Fruit fly (Drosophila melanogaster) whole organism, embryonic: Measurements from ENCODE around the gene CecB.
A peak's percentile ranks its signal among the peaks of the same experiment; 100 is the strongest.

Source experiments
- B-H2 ChIP-seq: fragments of 200-800 bp; sonication (Bioruptor generic); optimal IDR thresholded peaks from 2 replicates; lab custom pipeline; 2018; ENCODE audit warnings: missing biosample characterization, mild to moderate bottlenecking, missing genetic modification characterization
- CG10654 ChIP-seq: fragments of 200-800 bp; sonication (Bioruptor generic); optimal IDR thresholded peaks from 2 replicates; lab custom pipeline; 2016; ENCODE audit warnings: missing biosample characterization, missing genetic modification characterization
- CG10979 ChIP-seq: fragments of 200-800 bp; sonication (Bioruptor generic); optimal IDR thresholded peaks from 2 replicates; lab custom pipeline; 2018; ENCODE audit warnings: missing biosample characterization, mild to moderate bottlenecking, missing genetic modification characterization, moderate library complexity
- CG11696 ChIP-seq: fragments of 200-800 bp; sonication (Bioruptor generic); IDR thresholded peaks from 2 replicates; pipeline ENCODE4 v1.3.6; 2022; ENCODE audit warnings: missing biosample characterization, missing genetic modification characterization
- CG12659 ChIP-seq: fragments of 200-800 bp; sonication (Bioruptor generic); optimal IDR thresholded peaks from 3 replicates; lab custom pipeline; 2017; ENCODE audit warnings: mild to moderate bottlenecking, missing biosample characterization, missing genetic modification reagents, missing genetic modification characterization
- CG14014 ChIP-seq: fragments of 200-800 bp; sonication (Bioruptor generic); IDR thresholded peaks from 2 replicates; pipeline ENCODE4 v1.3.6; 2022; ENCODE audit warnings: missing biosample characterization, missing genetic modification characterization
- CG15011 ChIP-seq: fragments of 200-800 bp; sonication (Bioruptor generic); optimal IDR thresholded peaks from 3 replicates; lab custom pipeline; 2018; ENCODE audit warnings: missing biosample characterization, mild to moderate bottlenecking, missing genetic modification characterization
- CG15514 ChIP-seq: fragments of 200-800 bp; sonication (Bioruptor generic); optimal IDR thresholded peaks from 3 replicates; lab custom pipeline; 2017; ENCODE audit warnings: missing biosample characterization, missing genetic modification characterization, mild to moderate bottlenecking, moderate library complexity, missing genetic modification reagents
- CG17385 ChIP-seq: fragments of 200-800 bp; sonication (Bioruptor generic); optimal IDR thresholded peaks from 3 replicates; lab custom pipeline; 2018; ENCODE audit warnings: missing biosample characterization, mild to moderate bottlenecking, missing genetic modification characterization
- CG18619 ChIP-seq: fragments of 200-800 bp; sonication (Bioruptor generic); optimal IDR thresholded peaks from 3 replicates; lab custom pipeline; 2017; ENCODE audit warnings: missing biosample characterization, mild to moderate bottlenecking, missing genetic modification characterization
- CG8359 ChIP-seq: fragments of 200-800 bp; sonication (Bioruptor generic); optimal IDR thresholded peaks from 2 replicates; lab custom pipeline; 2017; ENCODE audit warnings: missing biosample characterization, mild to moderate bottlenecking, missing genetic modification characterization, borderline replicate concordance
- D19B ChIP-seq: fragments of 200-800 bp; sonication (Bioruptor generic); optimal IDR thresholded peaks from 2 replicates; lab custom pipeline; 2017; ENCODE audit warnings: missing biosample characterization, mild to moderate bottlenecking, missing genetic modification characterization
- Deaf1 ChIP-seq: fragments of 200-800 bp; optimal IDR thresholded peaks from 3 replicates; lab custom pipeline; 2019; ENCODE audit warnings: missing biosample characterization, mild to moderate bottlenecking, missing genetic modification characterization, moderate library complexity
- Dref ChIP-seq: fragments of 200-800 bp; sonication (Bioruptor generic); IDR thresholded peaks from 2 replicates; pipeline ENCODE4 v1.3.6; 2022; ENCODE audit warnings: missing biosample characterization, missing genetic modification characterization
- E2f1 ChIP-seq: fragments of 200-800 bp; sonication (Bioruptor generic); IDR thresholded peaks from 2 replicates; pipeline ENCODE4 v1.3.6; 2022; ENCODE audit warnings: missing biosample characterization, missing genetic modification characterization
- Fer1 ChIP-seq: fragments of 200-800 bp; sonication (Bioruptor generic); optimal IDR thresholded peaks from 2 replicates; lab custom pipeline; 2017; ENCODE audit warnings: missing biosample characterization, mild to moderate bottlenecking, missing genetic modification characterization
- Lpt ChIP-seq: fragments of >200 bp; optimal IDR thresholded peaks from 2 replicates; lab custom pipeline; 2018; ENCODE audit warnings: missing biosample characterization, missing genetic modification characterization
- MESR4 ChIP-seq: fragments of 200-800 bp; sonication (Bioruptor generic); optimal IDR thresholded peaks from 2 replicates; lab custom pipeline; 2018; ENCODE audit warnings: missing biosample characterization, mild to moderate bottlenecking, missing genetic modification characterization, moderate library complexity
- Max ChIP-seq: fragments of 200-800 bp; sonication (Bioruptor generic); optimal IDR thresholded peaks from 2 replicates; lab custom pipeline; 2016; ENCODE audit warnings: missing biosample characterization, mild to moderate bottlenecking, missing genetic modification characterization
- Med ChIP-seq: fragments of 200-800 bp; sonication (Bioruptor generic); peaks from one replicate; lab custom pipeline; 2016; ENCODE audit warnings: missing biosample characterization, missing genetic modification characterization, mild to moderate bottlenecking, inconsistent platforms, moderate library complexity
- Myb ChIP-seq: fragments of 200-800 bp; sonication (Bioruptor generic); optimal IDR thresholded peaks from 2 replicates; lab custom pipeline; 2016; ENCODE audit warnings: missing biosample characterization, missing genetic modification characterization
- Nf-YC ChIP-seq: fragments of 200-800 bp; optimal IDR thresholded peaks from 3 replicates; lab custom pipeline; 2019; ENCODE audit warnings: missing biosample characterization, mild to moderate bottlenecking, missing genetic modification characterization, moderate library complexity
- PHDP ChIP-seq: fragments of 200-800 bp; sonication (Bioruptor generic); optimal IDR thresholded peaks from 3 replicates; lab custom pipeline; 2018; ENCODE audit warnings: missing biosample characterization, mild to moderate bottlenecking, missing genetic modification characterization, moderate library complexity
- Pdp1 ChIP-seq, 2 experiments: fragments of 200-800 bp; sonication (Bioruptor generic); optimal IDR thresholded peaks; 3 replicates each; lab custom pipeline; 2016; ENCODE audit warnings: missing biosample characterization in 2 of 2, missing genetic modification characterization in 2 of 2, mild to moderate bottlenecking in 1 of 2, moderate library complexity in 1 of 2
- Side ChIP-seq: fragments of 200-800 bp; sonication (Bioruptor generic); optimal IDR thresholded peaks from 2 replicates; lab custom pipeline; 2016; ENCODE audit warnings: missing biosample characterization, missing genetic modification characterization
- YL-1 ChIP-seq: fragments of 200-800 bp; sonication (Bioruptor generic); optimal IDR thresholded peaks from 3 replicates; lab custom pipeline; 2017; ENCODE audit warnings: missing biosample characterization, mild to moderate bottlenecking, missing genetic modification characterization
- btn ChIP-seq: fragments of 200-800 bp; sonication (Bioruptor generic); optimal IDR thresholded peaks from 2 replicates; lab custom pipeline; 2016; ENCODE audit warnings: missing biosample characterization, missing genetic modification characterization
- chif ChIP-seq, 2 experiments: fragments of 200-800 bp; sonication (Bioruptor generic); optimal IDR thresholded peaks; 3 replicates each; lab custom pipeline; 2016; ENCODE audit warnings: missing biosample characterization in 2 of 2, missing genetic modification characterization in 2 of 2
- chinmo ChIP-seq: fragments of 200-800 bp; sonication (Bioruptor generic); IDR thresholded peaks from 4 replicates; pipeline ENCODE4 v1.3.6; 2022; ENCODE audit warnings: missing biosample characterization, missing genetic modification characterization; ENCODE audit not compliant: partially characterized antibody
- dati ChIP-seq: fragments of 200-800 bp; sonication (Bioruptor generic); IDR thresholded peaks from 2 replicates; pipeline ENCODE4 v1.3.6; 2022; ENCODE audit warnings: missing biosample characterization, missing genetic modification characterization
- dysf ChIP-seq: fragments of 200-800 bp; sonication (Bioruptor generic); IDR thresholded peaks from 3 replicates; pipeline ENCODE4 v1.3.6; 2022; ENCODE audit warnings: missing biosample characterization, missing genetic modification characterization
- ewg ChIP-seq: fragments of 200-800 bp; sonication (Bioruptor generic); optimal IDR thresholded peaks from 3 replicates; lab custom pipeline; 2017; ENCODE audit warnings: mild to moderate bottlenecking, missing biosample characterization, missing genetic modification reagents, missing genetic modification characterization
- ftz-f1 ChIP-seq: fragments of 200-800 bp; sonication (Bioruptor generic); optimal IDR thresholded peaks from 2 replicates; lab custom pipeline; 2016; ENCODE audit warnings: missing biosample characterization, missing genetic modification characterization
- gce ChIP-seq: fragments of 200-800 bp; sonication (Bioruptor generic); IDR thresholded peaks from 3 replicates; pipeline ENCODE4 v1.3.6; 2022; ENCODE audit warnings: missing biosample characterization, missing genetic modification characterization
- mam ChIP-seq: fragments of 200-800 bp; sonication (Bioruptor generic); optimal IDR thresholded peaks from 3 replicates; lab custom pipeline; 2016; ENCODE audit warnings: missing biosample characterization, missing genetic modification characterization
- nerfin-1 ChIP-seq: fragments of 200-800 bp; sonication (Bioruptor generic); optimal IDR thresholded peaks from 3 replicates; lab custom pipeline; 2019; ENCODE audit warnings: missing biosample characterization, mild to moderate bottlenecking, missing genetic modification characterization, moderate library complexity
- nmo ChIP-seq: fragments of 200-800 bp; sonication (Bioruptor generic); optimal IDR thresholded peaks from 2 replicates; lab custom pipeline; 2018; ENCODE audit warnings: missing biosample characterization, mild to moderate bottlenecking, missing genetic modification characterization, moderate library complexity
- onecut ChIP-seq: fragments of 200-800 bp; sonication (Bioruptor generic); IDR thresholded peaks from 2 replicates; pipeline ENCODE4 v1.3.6; 2022; ENCODE audit warnings: missing biosample characterization, missing genetic modification characterization
- pfk ChIP-seq: fragments of 200-800 bp; sonication (Bioruptor generic); optimal IDR thresholded peaks from 2 replicates; lab custom pipeline; 2018; ENCODE audit warnings: missing biosample characterization, mild to moderate bottlenecking, missing genetic modification characterization, moderate library complexity
- phol ChIP-seq: fragments of 200-800 bp; sonication (Bioruptor generic); optimal IDR thresholded peaks from 3 replicates; lab custom pipeline; 2018; ENCODE audit warnings: missing biosample characterization, mild to moderate bottlenecking, missing genetic modification characterization, moderate library complexity
- pnt ChIP-seq: fragments of 200-800 bp; sonication (Bioruptor generic); optimal IDR thresholded peaks from 3 replicates; lab custom pipeline; 2016; ENCODE audit warnings: missing biosample characterization, missing genetic modification characterization
- pros ChIP-seq: fragments of 200-800 bp; sonication (Bioruptor generic); optimal IDR thresholded peaks from 3 replicates; lab custom pipeline; 2019; ENCODE audit warnings: missing biosample characterization, mild to moderate bottlenecking, missing genetic modification characterization, moderate library complexity
- pzg ChIP-seq: fragments of 200-800 bp; sonication (Bioruptor generic); optimal IDR thresholded peaks from 3 replicates; lab custom pipeline; 2018; ENCODE audit warnings: missing biosample characterization, mild to moderate bottlenecking, missing genetic modification characterization, moderate library complexity
- ro ChIP-seq: fragments of 200-800 bp; sonication (Bioruptor generic); IDR thresholded peaks from 2 replicates; pipeline ENCODE4 v1.3.6; 2022; ENCODE audit warnings: missing biosample characterization, missing genetic modification characterization
- sd ChIP-seq: fragments of 200-800 bp; sonication (Bioruptor generic); optimal IDR thresholded peaks from 3 replicates; lab custom pipeline; 2018; ENCODE audit warnings: missing biosample characterization, mild to moderate bottlenecking, missing genetic modification characterization, moderate library complexity
- sens ChIP-seq: fragments of 200-800 bp; sonication (Bioruptor generic); peaks from one replicate; lab custom pipeline; 2016; ENCODE audit warnings: missing biosample characterization, missing genetic modification characterization
- seq ChIP-seq: fragments of 200-800 bp; sonication (Bioruptor generic); IDR thresholded peaks from 2 replicates; pipeline ENCODE4 v1.3.6; 2022; ENCODE audit warnings: missing biosample characterization, missing genetic modification characterization
- sna ChIP-seq: fragments of 200-800 bp; sonication (Bioruptor generic); IDR thresholded peaks from 2 replicates; pipeline ENCODE4 v1.3.6; 2022; ENCODE audit warnings: missing biosample characterization, missing genetic modification characterization; ENCODE audit not compliant: partially characterized antibody
- ssp ChIP-seq: fragments of 200-800 bp; sonication (Bioruptor generic); IDR thresholded peaks from 2 replicates; pipeline ENCODE4 v1.3.6; 2022; ENCODE audit warnings: missing biosample characterization, missing genetic modification characterization

The CecB gene

DNA sequence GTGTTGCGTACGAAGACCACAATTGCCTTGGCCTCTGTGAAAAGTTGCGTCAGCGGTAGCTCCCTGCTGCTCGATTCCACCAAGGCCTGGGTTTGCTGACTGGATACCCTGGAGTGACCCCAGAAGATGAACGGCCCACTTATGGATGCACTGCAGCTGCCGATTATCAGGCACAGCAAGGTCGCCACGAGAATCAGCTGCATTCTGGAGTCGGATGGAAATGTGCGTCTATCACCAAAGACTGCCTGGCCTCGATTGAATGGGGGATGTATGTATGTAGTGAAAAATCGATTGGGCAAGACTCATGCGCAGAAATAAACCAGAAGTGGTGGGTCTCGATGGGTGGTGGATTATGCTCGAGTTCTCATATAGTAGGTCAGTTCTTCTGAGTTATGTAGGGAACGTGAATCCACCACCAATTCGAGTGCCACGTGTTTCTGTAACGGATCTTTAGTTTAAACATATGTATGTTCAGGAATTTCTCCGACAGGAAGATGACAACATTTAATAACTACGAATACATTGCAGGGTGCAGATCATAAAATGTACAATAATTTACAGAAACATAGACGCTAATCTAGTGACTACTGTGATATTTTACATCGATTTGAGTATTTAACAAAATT is 47.3 kb downstream of the CecB start, which contains the start of gene VhaAC45RP:
VhaAC45RP (minus strand) TSS at position 261 of the 626 bp plus-strand sequence.
- TF ChIP-seq CG15514 (GFP tag; lab: Kevin White, UChicago) (peak; percentile 2), CG14014 (no peak), ewg (peak; percentile 93), sens (GFP tag; lab: Kevin White, UChicago) (peak; percentile 60), YL-1 (GFP tag; lab: Kevin White, UChicago) (peak; percentile 70), PHDP (tag; lab: Kevin White, UChicago) (no peak), seq (peak; percentile 44; the same call in 1 of the 2 replicates), MESR4 (GFP tag; lab: Kevin White, UChicago) (peak; percentile 74), Max (GFP tag; lab: Kevin White, UChicago) (peak; percentile 9), Myb (GFP tag; lab: Kevin White, UChicago) (peak; percentile 14), nerfin-1 (peak; percentile 99), E2f1 (GFP tag; lab: Robert Waterston, UW) (no peak), pfk (GFP tag; lab: Kevin White, UChicago) (no peak), Pdp1 (GFP tag; optimal IDR thresholded peaks at IDR 0.05; lab: Kevin White, UChicago) (peak in 1 of 2 experiments; percentile 20), Deaf1 (tag; lab: Kevin White, UChicago) (peak; percentile 26), onecut (GFP tag; lab: Robert Waterston, UW) (peak; percentile 99), CG8359 (GFP tag; lab: Kevin White, UChicago) (no peak), Dref (GFP tag; lab: Robert Waterston, UW) (peak; percentile 13; the same call in 1 of the 2 replicates), pzg (GFP tag; lab: Kevin White, UChicago) (peak; percentile 8), Med (peak; percentile 56), ssp (GFP tag; lab: Robert Waterston, UW) (no peak), sd (tag; lab: Kevin White, UChicago) (peak; percentile 86), CG18619 (GFP tag; lab: Kevin White, UChicago) (no peak), Fer1 (GFP tag; lab: Kevin White, UChicago) (peak; percentile 23), Nf-YC (tag; lab: Kevin White, UChicago) (peak; percentile 28), pros (GFP tag; lab: Kevin White, UChicago) (peak; percentile 26)

DNA sequence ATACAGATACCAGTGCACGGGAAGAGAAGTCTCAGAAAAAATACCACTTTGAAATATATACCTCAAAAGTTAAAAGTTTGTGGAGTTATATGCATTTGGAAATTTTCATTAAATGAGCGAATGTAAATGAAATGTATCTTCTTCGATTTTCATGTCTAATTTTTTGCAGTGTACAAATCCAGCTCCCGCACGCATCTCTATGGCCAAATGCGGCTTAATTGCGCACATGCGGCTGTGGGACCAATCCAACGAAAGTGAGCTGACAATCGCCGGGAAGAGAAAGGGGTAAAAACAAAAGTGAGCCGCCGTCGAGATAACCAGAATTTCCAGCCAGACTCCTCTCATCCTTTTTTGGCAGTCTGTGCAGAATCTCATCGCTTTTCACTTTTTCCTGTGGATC is 49.4 kb downstream of the CecB start:
- TF ChIP-seq ro (GFP tag; lab: Robert Waterston, UW) (no peak), sna (no peak), D19B (GFP tag; lab: Kevin White, UChicago) (no peak), Lpt (GFP tag; lab: Kevin White, UChicago) (no peak), nmo (GFP tag; lab: Kevin White, UChicago) (peak; percentile 24), CG11696 (GFP tag; lab: Robert Waterston, UW) (no peak), chif (GFP tag; optimal IDR thresholded peaks at IDR 0.05; lab: Kevin White, UChicago) (peak; percentile 14 to 18), dati (GFP tag; lab: Robert Waterston, UW) (no peak), CG17385 (GFP tag; lab: Kevin White, UChicago) (no peak), Side (no peak), btn (GFP tag; lab: Kevin White, UChicago) (peak; percentile 27), CG10979 (tag; lab: Kevin White, UChicago) (peak; percentile 42), chinmo (GFP tag; lab: Robert Waterston, UW) (no peak), pnt (GFP tag; lab: Kevin White, UChicago) (peak; percentile 40), mam (GFP tag; lab: Kevin White, UChicago) (peak; percentile 5), CG15011 (no peak), gce (GFP tag; lab: Robert Waterston, UW) (peak; percentile 54; the same call in 1 of the 3 replicates), ftz-f1 (GFP tag; lab: Kevin White, UChicago) (no peak), dysf (peak; percentile 61; the same call in 2 of the 3 replicates), B-H2 (no peak), ssp (GFP tag; lab: Robert Waterston, UW) (no peak), CG10654 (peak; percentile 4), CG12659 (no peak), phol (tag; lab: Kevin White, UChicago) (peak; percentile 42)
